Worm (Caenorhabditis elegans): Measurements from ENCODE around the gene F53H2.1.

Gene F53H2.1

DNA sequence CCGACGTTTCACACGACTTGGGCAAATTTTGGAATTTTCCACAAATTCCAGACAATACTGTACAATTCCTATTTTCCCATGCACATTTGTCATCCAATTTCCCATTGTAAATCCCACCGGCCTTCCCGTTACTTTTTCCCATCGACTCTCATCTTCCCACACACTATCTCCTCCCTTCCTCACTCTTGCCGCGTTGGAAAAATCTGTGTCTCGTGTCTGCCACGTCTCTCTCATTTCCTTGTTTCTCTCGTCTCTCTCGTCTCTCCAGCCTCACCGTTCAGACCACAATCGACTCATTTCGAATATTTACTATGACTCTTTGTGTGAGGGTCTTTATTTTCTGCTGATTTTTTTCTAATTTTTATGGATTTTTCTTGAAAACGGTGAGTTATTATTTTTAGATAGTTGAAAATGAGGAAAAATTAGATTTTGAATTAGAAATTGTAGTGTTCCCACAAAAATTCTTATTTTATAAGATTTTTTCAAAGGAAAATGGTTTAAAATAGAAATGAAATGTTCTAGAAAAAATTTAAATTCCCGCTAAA is 4.4 kb upstream of the F53H2.1 start, which contains the start of gene K02E2.11:
Gene K02E2.11, plus strand, starts transcription at position 251 of the 545 bp plus-strand sequence.
- TF ChIP-seq fkh-10 (GFP tag; optimal IDR thresholded peaks at IDR 0.05) (no peak), mep-1 (tag; optimal IDR thresholded peaks at IDR 0.05) (peak; percentile 41), mab-9 (GFP tag; IDR thresholded peaks at IDR 0.05) (no peak), zip-4 (GFP tag; optimal IDR thresholded peaks at IDR 0.05) (no peak), Y116A8C.19 (tag; optimal IDR thresholded peaks at IDR 0.05; ENCODE audit: borderline replicate concordance) (no peak), efl-3 (GFP tag; optimal IDR thresholded peaks at IDR 0.05) (no peak), pag-3 (tag; optimal IDR thresholded peaks at IDR 0.05; ENCODE audit: borderline replicate concordance, insufficient read depth) (no peak), unc-86 (tag; optimal IDR thresholded peaks at IDR 0.05) (peak; percentile 14), efl-1 (optimal IDR thresholded peaks at IDR 0.05) (peak; percentile 40 to 78), efl-1 (GFP tag; optimal IDR thresholded peaks at IDR 0.05 in 1 of 2) (peak in 1 of 2 experiments; percentile 19), ets-5 (GFP tag; IDR thresholded peaks at IDR 0.05) (no peak), pax-3 (tag; optimal IDR thresholded peaks at IDR 0.05) (no peak), C16A3.4 (tag; optimal IDR thresholded peaks at IDR 0.05) (no peak), unc-98 (GFP tag; IDR thresholded peaks at IDR 0.05) (no peak), swsn-7 (tag; optimal IDR thresholded peaks at IDR 0.05) (peak; percentile 53), ceh-8 (GFP tag; optimal IDR thresholded peaks at IDR 0.05) (no peak), ztf-4 (tag; optimal IDR thresholded peaks at IDR 0.05) (no peak), lin-15B (tag; optimal IDR thresholded peaks at IDR 0.05) (no peak), grh-1 (GFP tag; IDR thresholded peaks at IDR 0.05) (no peak), rnt-1 (tag; optimal IDR thresholded peaks at IDR 0.05) (no peak), nhr-237 (tag; optimal IDR thresholded peaks at IDR 0.05) (no peak), lin-14 (GFP tag; optimal IDR thresholded peaks at IDR 0.05) (no peak), aha-1 (tag; optimal IDR thresholded peaks at IDR 0.05) (no peak), nhr-47 (tag; optimal IDR thresholded peaks at IDR 0.05) (no peak), egl-27 (tag; optimal IDR thresholded peaks at IDR 0.05) (no peak), tbx-2 (tag; optimal IDR thresholded peaks at IDR 0.05) (peak; percentile 36), skn-1 (tag; optimal IDR thresholded peaks at IDR 0.05) (peak; percentile 57), xbp-1 (tag; optimal IDR thresholded peaks at IDR 0.05) (peak; percentile 38), ceh-82 (tag; optimal IDR thresholded peaks at IDR 0.05) (peak in 2 of 3 experiments; percentile 51 to 52), ces-1 (GFP tag; optimal IDR thresholded peaks at IDR 0.05) (no peak), blmp-1 (tag; optimal IDR thresholded peaks at IDR 0.05) (peak; percentile 51), snpc-4 (tag; optimal IDR thresholded peaks at IDR 0.05) (peak; percentile 19), hpl-2 (GFP tag; optimal IDR thresholded peaks at IDR 0.05) (no peak), lin-39 (tag; optimal IDR thresholded peaks at IDR 0.05) (no peak), fkh-4 (tag; optimal IDR thresholded peaks at IDR 0.05; ENCODE audit: borderline replicate concordance) (no peak), hlh-4 (tag; optimal IDR thresholded peaks at IDR 0.05) (no peak), dsc-1 (tag; optimal IDR thresholded peaks at IDR 0.05) (peak; percentile 28), nhr-71 (tag; optimal IDR thresholded peaks at IDR 0.05) (peak; percentile 62), ztf-11 (tag; optimal IDR thresholded peaks at IDR 0.05) (no peak), vab-15 (tag; optimal IDR thresholded peaks at IDR 0.05) (no peak), F16B12.6 (tag; optimal IDR thresholded peaks at IDR 0.05) (no peak), nhr-85 (tag) (no peak), C34B4.2 (tag; optimal IDR thresholded peaks at IDR 0.05) (no peak), fos-1 (tag; optimal IDR thresholded peaks at IDR 0.05) (peak; percentile 38), lin-35 (GFP tag; optimal IDR thresholded peaks at IDR 0.05) (peak; percentile 23 to 60), mef-2 (tag; optimal IDR thresholded peaks at IDR 0.05) (no peak), mdl-1 (tag; optimal IDR thresholded peaks at IDR 0.05) (peak in 1 of 2 experiments; percentile 59), ceh-88 (GFP tag; IDR thresholded peaks at IDR 0.05) (no peak), hlh-17 (GFP tag; optimal IDR thresholded peaks at IDR 0.05; ENCODE audit: borderline replicate concordance) (no peak), snu-23 (GFP tag; optimal IDR thresholded peaks at IDR 0.05) (peak; percentile 71), fkh-8 (tag; optimal IDR thresholded peaks at IDR 0.05) (peak; percentile 9), jun-1 (tag; optimal IDR thresholded peaks at IDR 0.05) (no peak)

All from whole organism, L1 larva.